Worm (Caenorhabditis elegans) whole organism, late embryonic: Measurements from ENCODE around the gene F19B10.4.

Experiments
- C08G9.2 ChIP-seq: sonication (generic microtip); optimal IDR thresholded peaks from 2 replicates; lab custom pipeline; 2016; ENCODE audit warnings: mild to moderate bottlenecking, missing genetic modification characterization, moderate library complexity, missing compliant biosample characterization
- C38D4.7 ChIP-seq: fragments of 200-800 bp; sonication (Bioruptor generic); optimal IDR thresholded peaks from 2 replicates; lab custom pipeline; 2018; ENCODE audit warnings: mild to moderate bottlenecking, missing genetic modification characterization, moderate library complexity, missing compliant biosample characterization
- K02D7.2 ChIP-seq: sonication (generic microtip); optimal IDR thresholded peaks from 2 replicates; lab custom pipeline; 2017; ENCODE audit warnings: mild to moderate bottlenecking, missing genetic modification characterization, missing compliant biosample characterization
- Y22D7AL.16 ChIP-seq: sonication (generic microtip); optimal IDR thresholded peaks from 2 replicates; lab custom pipeline; 2016; ENCODE audit warnings: missing genetic modification characterization, missing compliant biosample characterization
- ama-1 ChIP-seq: fragments of 150-350 bp; optimal IDR thresholded peaks from 2 replicates; lab custom pipeline; 2014
- ceh-14 ChIP-seq: sonication (generic microtip); optimal IDR thresholded peaks from 2 replicates; lab custom pipeline; 2016; ENCODE audit warnings: missing genotype, missing genetic modification characterization, missing compliant biosample characterization
- ceh-30 ChIP-seq: fragments of 150-350 bp; optimal IDR thresholded peaks from 2 replicates; lab custom pipeline; 2014; ENCODE audit warnings: missing biosample characterization, missing genetic modification characterization
- ceh-34 ChIP-seq: sonication (generic microtip); optimal IDR thresholded peaks from 2 replicates; lab custom pipeline; 2016; ENCODE audit warnings: mild to moderate bottlenecking, missing genetic modification characterization, missing compliant biosample characterization
- ceh-45 ChIP-seq: fragments of 200-800 bp; sonication (Bioruptor generic); IDR thresholded peaks from 2 replicates; pipeline ENCODE4 v1.3.6; 2022; ENCODE audit warnings: missing genetic modification reagents, missing genetic modification characterization, missing compliant biosample characterization
- ceh-6 ChIP-seq: fragments of 200-800 bp; sonication (Bioruptor generic); optimal IDR thresholded peaks from 2 replicates; lab custom pipeline; 2018; ENCODE audit warnings: mild to moderate bottlenecking, missing genetic modification characterization, missing compliant biosample characterization
- che-1 ChIP-seq: sonication (generic microtip); optimal IDR thresholded peaks from 2 replicates; lab custom pipeline; 2016; ENCODE audit warnings: mild to moderate bottlenecking, missing genetic modification characterization, missing compliant biosample characterization
- dve-1 ChIP-seq: sonication (generic microtip); optimal IDR thresholded peaks from 2 replicates; lab custom pipeline; 2017; ENCODE audit warnings: antibody characterized with exemption, mild to moderate bottlenecking, missing genetic modification characterization, missing compliant biosample characterization
- elt-2 ChIP-seq: sonication (generic microtip); optimal IDR thresholded peaks from 2 replicates; lab custom pipeline; 2016; ENCODE audit warnings: missing genetic modification reagents, missing genetic modification characterization, missing compliant biosample characterization
- eyg-1 ChIP-seq: sonication (generic microtip); optimal IDR thresholded peaks from 2 replicates; lab custom pipeline; 2016; ENCODE audit warnings: missing genotype, missing genetic modification characterization, missing compliant biosample characterization
- fkh-6 ChIP-seq: sonication (generic microtip); optimal IDR thresholded peaks from 2 replicates; lab custom pipeline; 2016; ENCODE audit warnings: missing genetic modification characterization, missing compliant biosample characterization
- gmeb-2 ChIP-seq: sonication (generic microtip); optimal IDR thresholded peaks from 2 replicates; lab custom pipeline; 2016; ENCODE audit warnings: missing genetic modification characterization, inconsistent platforms, missing compliant biosample characterization
- hlh-13 ChIP-seq: fragments of 200-800 bp; sonication (Bioruptor generic); optimal IDR thresholded peaks from 2 replicates; lab custom pipeline; 2018; ENCODE audit warnings: mild to moderate bottlenecking, missing genetic modification characterization, missing compliant biosample characterization
- hlh-15 ChIP-seq: sonication (generic microtip); optimal IDR thresholded peaks from 2 replicates; lab custom pipeline; 2016; ENCODE audit warnings: missing genetic modification characterization, missing compliant biosample characterization
- hlh-6 ChIP-seq: sonication (generic microtip); optimal IDR thresholded peaks from 2 replicates; lab custom pipeline; 2016; ENCODE audit warnings: missing genotype, missing genetic modification characterization, missing compliant biosample characterization
- lim-6 ChIP-seq: sonication (generic microtip); optimal IDR thresholded peaks from 2 replicates; lab custom pipeline; 2016; ENCODE audit warnings: missing genetic modification characterization, missing compliant biosample characterization
- lin-11 ChIP-seq: fragments of 200-800 bp; sonication (Bioruptor generic); optimal IDR thresholded peaks from 2 replicates; lab custom pipeline; 2018; ENCODE audit warnings: mild to moderate bottlenecking, missing genetic modification characterization, missing compliant biosample characterization
- madf-2 ChIP-seq: sonication (generic microtip); optimal IDR thresholded peaks from 2 replicates; lab custom pipeline; 2017; ENCODE audit warnings: missing genetic modification characterization, missing compliant biosample characterization
- mec-3 ChIP-seq: sonication (generic microtip); optimal IDR thresholded peaks from 2 replicates; lab custom pipeline; 2016; ENCODE audit warnings: borderline replicate concordance, missing genetic modification characterization, missing compliant biosample characterization
- nfya-1 ChIP-seq: sonication (generic microtip); optimal IDR thresholded peaks from 2 replicates; lab custom pipeline; 2017; ENCODE audit warnings: missing genetic modification characterization, mild to moderate bottlenecking, missing compliant biosample characterization, antibody characterized with exemption, moderate library complexity
- npax-4 ChIP-seq: sonication (generic microtip); optimal IDR thresholded peaks from 2 replicates; lab custom pipeline; 2016; ENCODE audit warnings: missing genetic modification characterization, missing compliant biosample characterization
- pat-9 ChIP-seq: fragments of 200-800 bp; sonication (Bioruptor generic); optimal IDR thresholded peaks from 2 replicates; lab custom pipeline; 2018; ENCODE audit warnings: mild to moderate bottlenecking, missing genetic modification characterization, moderate library complexity, missing compliant biosample characterization
- pha-2 ChIP-seq: sonication (generic microtip); optimal IDR thresholded peaks from 2 replicates; lab custom pipeline; 2017; ENCODE audit warnings: mild to moderate bottlenecking, missing genetic modification characterization, missing compliant biosample characterization
- pha-4 ChIP-seq: fragments of 150-350 bp; optimal IDR thresholded peaks from 2 replicates; lab custom pipeline; 2018; ENCODE audit warnings: missing biosample characterization, missing genetic modification reagents, missing genetic modification characterization
- pqm-1 ChIP-seq: sonication (generic microtip); optimal IDR thresholded peaks from 2 replicates; lab custom pipeline; 2016; ENCODE audit warnings: missing genetic modification characterization, missing compliant biosample characterization
- ref-2 ChIP-seq: sonication (generic microtip); optimal IDR thresholded peaks from 2 replicates; lab custom pipeline; 2016; ENCODE audit warnings: missing genetic modification characterization, missing compliant biosample characterization
- rnt-1 ChIP-seq: sonication (generic microtip); optimal IDR thresholded peaks from 2 replicates; lab custom pipeline; 2016; ENCODE audit warnings: missing genetic modification characterization, missing compliant biosample characterization
- sox-2 ChIP-seq: fragments of 200-800 bp; sonication (Bioruptor generic); IDR thresholded peaks from 2 replicates; pipeline ENCODE4 v1.3.6; 2022; ENCODE audit warnings: missing genetic modification reagents, missing genetic modification characterization, missing compliant biosample characterization
- sox-4 ChIP-seq: sonication (generic microtip); optimal IDR thresholded peaks from 2 replicates; lab custom pipeline; 2017; ENCODE audit warnings: mild to moderate bottlenecking, missing genetic modification characterization, inconsistent platforms, missing compliant biosample characterization
- tbx-7 ChIP-seq: sonication (generic microtip); optimal IDR thresholded peaks from 2 replicates; lab custom pipeline; 2016; ENCODE audit warnings: missing genotype, missing genetic modification characterization, missing compliant biosample characterization
- ttx-3 ChIP-seq: sonication (generic microtip); optimal IDR thresholded peaks from 2 replicates; lab custom pipeline; 2016; ENCODE audit warnings: missing genetic modification reagents, missing genetic modification characterization, missing compliant biosample characterization
- unc-3 ChIP-seq, 2 experiments: fragments of 200-800 bp in 1 of 2; sonication (Bioruptor generic) in 1 of 2; sonication (generic microtip) in 1 of 2; conservative IDR thresholded peaks in 1 of 2; optimal IDR thresholded peaks in 1 of 2; 2 replicates each; pipeline versions ENCODE4 v1.3.6 to Lab custom; 2016 to 2022; ENCODE audit warnings: missing compliant biosample characterization in 2 of 2, missing genetic modification characterization in 2 of 2, missing genetic modification reagents in 1 of 2
- unc-86 ChIP-seq: sonication (generic microtip); optimal IDR thresholded peaks from 2 replicates; lab custom pipeline; 2016; ENCODE audit warnings: missing genetic modification characterization, missing compliant biosample characterization
- ztf-16 ChIP-seq: sonication (generic microtip); optimal IDR thresholded peaks from 2 replicates; lab custom pipeline; 2017; ENCODE audit warnings: missing genetic modification characterization, missing compliant biosample characterization

The F19B10.4 gene

ce11 chrII:3663796-3664195 is 3.9 kb downstream of the F19B10.4 start, which contains the start of gene F19B10.6:
TSS of gene F19B10.6 (minus strand) at chrII:3663896.
- TF ChIP-seq hlh-13 (GFP tag; lab: Kevin White, UChicago) = no peak
- TF ChIP-seq Y22D7AL.16 (tag; lab: Kevin White, UChicago) = no peak
- TF ChIP-seq K02D7.2 (tag; lab: Kevin White, UChicago) = no peak
- TF ChIP-seq hlh-6 (tag; lab: Kevin White, UChicago) = no peak
- TF ChIP-seq elt-2 (tag; lab: Kevin White, UChicago) = no peak
- TF ChIP-seq unc-86 (tag; lab: Kevin White, UChicago) = no peak
- no peak for TF ChIP-seq ttx-3 (tag; lab: Kevin White, UChicago)
- TF ChIP-seq pat-9 (tag; lab: Kevin White, UChicago) = no peak
- no peak for TF ChIP-seq C38D4.7 (GFP tag; lab: Kevin White, UChicago)
- no peak for TF ChIP-seq fkh-6 (tag; lab: Kevin White, UChicago)
- no peak for TF ChIP-seq ama-1 (lab: Kevin White, UChicago)
- no peak for TF ChIP-seq pha-4 (tag; lab: Kevin White, UChicago)
- TF ChIP-seq ceh-6 (GFP tag; lab: Kevin White, UChicago) = no peak
- no peak for TF ChIP-seq ceh-45
- TF ChIP-seq, all 69 proteins: peak for 0

ce11 chrII:3664470-3664869 is 4.6 kb downstream of the F19B10.4 start, which contains the start of gene F19B10.3:
TSS of gene F19B10.3 (plus strand) at chrII:3664770.
- TF ChIP-seq che-1 (tag; lab: Kevin White, UChicago) (no peak), ztf-16 (tag; lab: Kevin White, UChicago) (no peak), lin-11 (tag; lab: Kevin White, UChicago) (no peak), ceh-34 (no peak), madf-2 (no peak), sox-4 (no peak), hlh-6 (tag; lab: Kevin White, UChicago) (no peak), hlh-15 (tag; lab: Kevin White, UChicago) (no peak), dve-1 (no peak)

- TF ChIP-seq pat-9 (tag; lab: Kevin White, UChicago) = no peak
- TF ChIP-seq lim-6 (tag; lab: Kevin White, UChicago) = no peak
- TF ChIP-seq nfya-1 (tag; lab: Kevin White, UChicago) = peak; percentile 64
- TF ChIP-seq, all 69 proteins: peak for 1
Measured at ce11 chrII:3665181-3665580, 5.3 kb downstream of the F19B10.4 start.

DNA sequence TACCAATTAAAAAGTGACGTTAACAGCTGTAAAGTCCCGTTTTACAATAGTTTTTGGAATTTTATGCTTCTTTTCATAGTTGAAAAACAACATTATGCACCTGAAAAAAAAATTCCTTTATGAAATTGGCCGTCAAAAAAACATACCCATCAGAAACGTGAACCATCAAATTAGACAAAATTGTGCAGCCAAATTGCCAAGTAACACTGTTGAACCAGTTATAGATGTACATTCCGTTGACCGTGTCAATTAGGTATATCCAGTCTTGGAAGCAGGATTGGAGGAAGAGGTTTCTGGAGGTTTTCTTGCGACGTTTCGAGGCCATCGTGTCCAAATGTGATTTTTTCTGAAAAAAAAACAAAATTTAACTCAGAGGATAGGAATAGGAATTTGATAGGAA is 9.4 kb downstream of the F19B10.4 start, which contains the start of gene srx-97:
srx-97 (minus strand) TSS at position 101 of the 400 bp plus-strand sequence.
- TF ChIP-seq hlh-13 (GFP tag; lab: Kevin White, UChicago) = no peak
- TF ChIP-seq npax-4 (tag; lab: Kevin White, UChicago) = no peak
- TF ChIP-seq mec-3 (tag; lab: Kevin White, UChicago) = no peak
- TF ChIP-seq ztf-16 (tag; lab: Kevin White, UChicago) = no peak
- TF ChIP-seq pqm-1 = no peak
- no peak for TF ChIP-seq gmeb-2 (tag; lab: Kevin White, UChicago)
- no peak for TF ChIP-seq fkh-6 (tag; lab: Kevin White, UChicago)
- TF ChIP-seq unc-86 (tag; lab: Kevin White, UChicago) = no peak
- no peak for TF ChIP-seq ceh-14 (tag; lab: Kevin White, UChicago)

DNA sequence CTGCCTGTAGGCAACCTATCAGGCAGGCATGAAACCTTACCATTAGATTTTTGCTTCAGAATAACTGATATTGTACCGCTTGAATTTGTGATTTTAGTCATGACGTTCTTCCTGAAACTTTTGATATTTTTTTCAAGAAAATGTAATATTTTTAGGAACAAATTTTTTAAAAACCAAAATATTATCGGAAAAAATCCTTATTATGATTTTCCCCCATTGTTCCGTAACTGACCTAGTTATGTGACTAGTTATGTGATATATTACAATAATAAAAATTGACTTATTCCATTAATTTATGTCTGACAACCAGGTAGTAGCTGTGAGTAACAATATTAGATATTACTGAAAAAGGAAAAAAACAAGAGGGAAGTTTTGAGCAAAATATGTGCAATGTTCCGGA is 11.1 kb downstream of the F19B10.4 start, which contains the start of gene srx-98:
srx-98 (minus strand) TSS at position 101 of the 400 bp plus-strand sequence.
- TF ChIP-seq tbx-7 (tag; lab: Kevin White, UChicago) (no peak), rnt-1 (no peak), sox-2 (GFP tag; lab: Robert Waterston, UW) (no peak), ref-2 (tag; lab: Kevin White, UChicago) (no peak), ceh-14 (tag; lab: Kevin White, UChicago) (no peak), unc-3 (GFP tag; conservative IDR thresholded peaks at IDR 0.05; lab: Robert Waterston, UW) (no peak), unc-3 (tag; optimal IDR thresholded peaks at IDR 0.05; lab: Kevin White, UChicago) (no peak), unc-86 (tag; lab: Kevin White, UChicago) (no peak), ama-1 (lab: Kevin White, UChicago) (no peak), ceh-30 (tag; lab: Kevin White, UChicago) (no peak), C08G9.2 (no peak), pha-2 (tag; lab: Kevin White, UChicago) (no peak), eyg-1 (tag; lab: Kevin White, UChicago) (no peak)
- TF ChIP-seq, all 69 proteins: peak for 0
